Fruit fly (Drosophila melanogaster) whole organism, prepupa: ENCODE data around the gene pod1.
A peak's percentile ranks its signal among the peaks of the same experiment; 100 is the strongest.

ENCODE experiments used
- Blimp-1 ChIP-seq: fragments of 200-800 bp; sonication (Bioruptor generic); optimal IDR thresholded peaks from 3 replicates; lab custom pipeline; 2017; ENCODE audit warnings: missing biosample characterization, missing genetic modification characterization, mild to moderate bottlenecking, moderate library complexity, missing genetic modification reagents
- CG10631 ChIP-seq: fragments of 200-800 bp; sonication (Bioruptor generic); optimal IDR thresholded peaks from 2 replicates; lab custom pipeline; 2016; ENCODE audit warnings: missing biosample characterization, missing genetic modification characterization
- CG10669 ChIP-seq: fragments of 200-800 bp; sonication (Bioruptor generic); optimal IDR thresholded peaks from 3 replicates; lab custom pipeline; 2018; ENCODE audit warnings: missing biosample characterization, mild to moderate bottlenecking, missing genetic modification characterization, moderate library complexity
- CG11902 ChIP-seq: fragments of 200-800 bp; sonication (Bioruptor generic); optimal IDR thresholded peaks from 3 replicates; lab custom pipeline; 2016; ENCODE audit warnings: missing biosample characterization, missing genetic modification characterization
- CG15336 ChIP-seq: fragments of 200-800 bp; sonication (Bioruptor generic); IDR thresholded peaks from 2 replicates; pipeline ENCODE4 v1.3.6; 2022; ENCODE audit warnings: missing biosample characterization, missing genetic modification characterization
- CG1621 ChIP-seq: fragments of 200-800 bp; sonication (Bioruptor generic); optimal IDR thresholded peaks from 3 replicates; lab custom pipeline; 2018; ENCODE audit warnings: missing biosample characterization, mild to moderate bottlenecking, missing genetic modification characterization
- CG16779 ChIP-seq: fragments of 200-800 bp; sonication (Bioruptor generic); optimal IDR thresholded peaks from 3 replicates; lab custom pipeline; 2017; ENCODE audit warnings: missing biosample characterization, mild to moderate bottlenecking, missing genetic modification characterization
- CG31627 ChIP-seq: fragments of 200-800 bp; sonication (Bioruptor generic); optimal IDR thresholded peaks from 3 replicates; lab custom pipeline; 2016; ENCODE audit warnings: missing biosample characterization, missing genetic modification characterization
- CG32006 ChIP-seq: fragments of 200-800 bp; sonication (Bioruptor generic); optimal IDR thresholded peaks from 3 replicates; lab custom pipeline; 2017; ENCODE audit warnings: missing biosample characterization, mild to moderate bottlenecking, missing genetic modification characterization
- CG34406 ChIP-seq: fragments of 200-800 bp; sonication (Bioruptor generic); optimal IDR thresholded peaks from 3 replicates; lab custom pipeline; 2016; ENCODE audit warnings: missing biosample characterization, missing genetic modification characterization
- CG3919 ChIP-seq: fragments of 200-800 bp; sonication (Bioruptor generic); optimal IDR thresholded peaks from 3 replicates; lab custom pipeline; 2016; ENCODE audit warnings: missing biosample characterization, missing genetic modification characterization
- CG4318 ChIP-seq: fragments of 200-800 bp; sonication (Bioruptor generic); optimal IDR thresholded peaks from 3 replicates; lab custom pipeline; 2017; ENCODE audit warnings: missing biosample characterization, mild to moderate bottlenecking, missing genetic modification characterization
- CG6276 ChIP-seq: fragments of 200-800 bp; sonication (Bioruptor generic); optimal IDR thresholded peaks from 2 replicates; lab custom pipeline; 2017; ENCODE audit warnings: missing biosample characterization, mild to moderate bottlenecking, missing genetic modification characterization
- CG6808 ChIP-seq: fragments of 200-800 bp; sonication (Bioruptor generic); optimal IDR thresholded peaks from 3 replicates; lab custom pipeline; 2017; ENCODE audit warnings: missing biosample characterization, missing genetic modification characterization, mild to moderate bottlenecking, moderate library complexity, missing genetic modification reagents
- CG7368 ChIP-seq: fragments of 200-800 bp; sonication (Bioruptor generic); optimal IDR thresholded peaks from 3 replicates; lab custom pipeline; 2016; ENCODE audit warnings: missing biosample characterization, missing genetic modification characterization
- CG8119 ChIP-seq: fragments of 200-800 bp; sonication (Bioruptor generic); IDR thresholded peaks from 3 replicates; pipeline ENCODE4 v1.3.6; 2022; ENCODE audit warnings: missing biosample characterization, missing genetic modification characterization
- CG8319 ChIP-seq: fragments of 200-800 bp; sonication (Bioruptor generic); optimal IDR thresholded peaks from 3 replicates; lab custom pipeline; 2016; ENCODE audit warnings: missing biosample characterization, missing genetic modification characterization
- CG8632 ChIP-seq: fragments of 200-800 bp; sonication (Bioruptor generic); optimal IDR thresholded peaks from 3 replicates; lab custom pipeline; 2016; ENCODE audit warnings: missing biosample characterization, missing genetic modification characterization
- Eip75B ChIP-seq: fragments of 200-800 bp; sonication (Bioruptor generic); optimal IDR thresholded peaks from 3 replicates; lab custom pipeline; 2016; ENCODE audit warnings: missing biosample characterization, missing genetic modification characterization
- Eip78C ChIP-seq: fragments of 200-800 bp; sonication (Bioruptor generic); peaks from one replicate; lab custom pipeline; 2016; ENCODE audit warnings: missing biosample characterization, missing genetic modification characterization
- Eip93F ChIP-seq: fragments of 200-800 bp; sonication (Bioruptor generic); optimal IDR thresholded peaks from 2 replicates; lab custom pipeline; 2016; ENCODE audit warnings: missing biosample characterization, mild to moderate bottlenecking, missing genetic modification characterization
- Ets21C ChIP-seq: fragments of 200-800 bp; sonication (Bioruptor generic); optimal IDR thresholded peaks from 3 replicates; lab custom pipeline; 2016; ENCODE audit warnings: missing biosample characterization, missing genetic modification characterization
- Ets96B ChIP-seq: fragments of 200-800 bp; optimal IDR thresholded peaks from 2 replicates; lab custom pipeline; 2019; ENCODE audit warnings: missing biosample characterization, mild to moderate bottlenecking, missing genetic modification characterization, moderate library complexity
- Gug ChIP-seq: fragments of 200-800 bp; sonication (Bioruptor generic); IDR thresholded peaks from 2 replicates; pipeline ENCODE4 v1.3.6; 2022; ENCODE audit warnings: missing biosample characterization, missing genetic modification characterization
- Hr38 ChIP-seq: sonication (Bioruptor generic); optimal IDR thresholded peaks from 2 replicates; lab custom pipeline; 2016; ENCODE audit warnings: missing biosample characterization, missing genetic modification characterization
- Hr39 ChIP-seq: fragments of 200-800 bp; sonication (Bioruptor generic); optimal IDR thresholded peaks from 2 replicates; lab custom pipeline; 2016; ENCODE audit warnings: missing biosample characterization, missing genetic modification characterization
- Hr4 ChIP-seq: fragments of 200-800 bp; sonication (Bioruptor generic); optimal IDR thresholded peaks from 3 replicates; lab custom pipeline; 2016; ENCODE audit warnings: missing biosample characterization, missing genetic modification characterization
- Met ChIP-seq: fragments of 200-800 bp; sonication (Bioruptor generic); optimal IDR thresholded peaks from 3 replicates; lab custom pipeline; 2016; ENCODE audit warnings: missing biosample characterization, missing genetic modification characterization
- OdsH ChIP-seq: fragments of 200-800 bp; sonication (Bioruptor generic); optimal IDR thresholded peaks from 3 replicates; lab custom pipeline; 2016; ENCODE audit warnings: missing biosample characterization, missing genetic modification characterization
- Smox ChIP-seq: fragments of 200-800 bp; sonication (Bioruptor generic); optimal IDR thresholded peaks from 3 replicates; lab custom pipeline; 2016; ENCODE audit warnings: missing biosample characterization, missing genetic modification characterization
- Sox102F ChIP-seq: fragments of 200-800 bp; sonication (Bioruptor generic); optimal IDR thresholded peaks from 2 replicates; lab custom pipeline; 2016; ENCODE audit warnings: missing biosample characterization, mild to moderate bottlenecking, missing genetic modification characterization
- Sox14 ChIP-seq: fragments of 200-800 bp; sonication (Bioruptor generic); optimal IDR thresholded peaks from 3 replicates; lab custom pipeline; 2016; ENCODE audit warnings: missing biosample characterization, missing genetic modification characterization
- Sox15 ChIP-seq: fragments of 200-800 bp; sonication (Bioruptor generic); optimal IDR thresholded peaks from 3 replicates; lab custom pipeline; 2016; ENCODE audit warnings: missing biosample characterization, missing genetic modification characterization
- acj6 ChIP-seq: fragments of 200-800 bp; sonication (Bioruptor generic); optimal IDR thresholded peaks from 3 replicates; lab custom pipeline; 2016; ENCODE audit warnings: missing biosample characterization, missing genetic modification characterization
- cyc ChIP-seq: fragments of 200-800 bp; sonication (Bioruptor generic); optimal IDR thresholded peaks from 3 replicates; lab custom pipeline; 2016; ENCODE audit warnings: missing biosample characterization, missing genetic modification characterization
- dac ChIP-seq: fragments of 200-800 bp; sonication (Bioruptor generic); optimal IDR thresholded peaks from 2 replicates; lab custom pipeline; 2017; ENCODE audit warnings: missing biosample characterization, mild to moderate bottlenecking, missing genetic modification characterization
- dsx ChIP-seq: fragments of 200-800 bp; optimal IDR thresholded peaks from 3 replicates; lab custom pipeline; 2019; ENCODE audit warnings: missing biosample characterization, mild to moderate bottlenecking, missing genetic modification characterization, moderate library complexity; ENCODE audit not compliant: poor library complexity, severe bottlenecking
- eg ChIP-seq: fragments of 200-800 bp; sonication (Bioruptor generic); IDR thresholded peaks from 3 replicates; pipeline ENCODE4 v1.3.6; 2022; ENCODE audit warnings: missing biosample characterization, missing genetic modification characterization
- esn ChIP-seq: fragments of 200-800 bp; sonication (Bioruptor generic); optimal IDR thresholded peaks from 2 replicates; lab custom pipeline; 2016; ENCODE audit warnings: missing biosample characterization, mild to moderate bottlenecking, missing genetic modification characterization, moderate library complexity
- fd59A ChIP-seq: fragments of 200-800 bp; sonication (Bioruptor generic); optimal IDR thresholded peaks from 2 replicates; lab custom pipeline; 2017; ENCODE audit warnings: missing biosample characterization, mild to moderate bottlenecking, missing genetic modification characterization, missing genetic modification reagents
- fd85E ChIP-seq: fragments of 200-800 bp; sonication (Bioruptor generic); optimal IDR thresholded peaks from 3 replicates; lab custom pipeline; 2016; ENCODE audit warnings: missing biosample characterization, missing genetic modification characterization
- fkh ChIP-seq: fragments of 200-800 bp; sonication (Bioruptor generic); optimal IDR thresholded peaks from 3 replicates; lab custom pipeline; 2017; ENCODE audit warnings: missing biosample characterization, mild to moderate bottlenecking, missing genetic modification characterization, moderate library complexity
- pdm3 ChIP-seq: fragments of 200-800 bp; sonication (Bioruptor generic); optimal IDR thresholded peaks from 3 replicates; lab custom pipeline; 2016; ENCODE audit warnings: missing biosample characterization, missing genetic modification characterization
- salr ChIP-seq, 2 experiments: fragments of 200-800 bp; sonication (Bioruptor generic); optimal IDR thresholded peaks; 3 replicates each; lab custom pipeline; 2016 to 2018; ENCODE audit warnings: missing biosample characterization in 2 of 2, missing genetic modification characterization in 2 of 2, mild to moderate bottlenecking in 1 of 2
- spab ChIP-seq: fragments of 200-800 bp; sonication (Bioruptor generic); optimal IDR thresholded peaks from 2 replicates; lab custom pipeline; 2017; ENCODE audit warnings: missing biosample characterization, mild to moderate bottlenecking, missing genetic modification characterization, missing genetic modification reagents
- ss ChIP-seq, 2 experiments: fragments of 200-800 bp; sonication (Bioruptor generic); optimal IDR thresholded peaks; 2 replicates in 1 of 2; 3 replicates in 1 of 2; lab custom pipeline; 2017 to 2018; ENCODE audit warnings: mild to moderate bottlenecking in 2 of 2, missing biosample characterization in 2 of 2, missing genetic modification characterization in 2 of 2, moderate library complexity in 1 of 2
- svp ChIP-seq: fragments of 200-800 bp; sonication (Bioruptor generic); peaks from one replicate; lab custom pipeline; 2016; ENCODE audit warnings: missing biosample characterization, missing genetic modification characterization
- topi ChIP-seq: fragments of 200-800 bp; sonication (Bioruptor generic); optimal IDR thresholded peaks from 3 replicates; lab custom pipeline; 2016; ENCODE audit warnings: missing biosample characterization, missing genetic modification characterization

The pod1 gene

DNA sequence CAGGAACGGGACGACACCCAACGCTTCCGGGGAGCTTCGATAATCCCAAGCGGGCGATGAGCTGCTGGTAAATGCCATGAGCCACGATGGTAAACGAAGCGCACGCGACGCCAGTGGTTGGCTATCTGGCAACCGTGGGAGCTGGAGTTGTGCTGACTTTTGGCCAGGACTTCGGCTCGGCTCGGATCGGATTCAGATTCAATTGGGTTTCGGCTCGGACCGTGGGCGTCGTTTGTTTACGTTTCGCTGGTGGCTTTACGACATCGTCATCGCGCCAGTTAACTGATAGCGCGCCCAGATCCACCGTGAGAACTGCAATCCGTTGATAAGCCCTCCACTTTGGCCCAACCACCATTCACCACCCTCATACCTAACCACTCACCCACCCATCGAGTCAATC lies 29.1 kb downstream of the pod1 start, which contains the start of gene mAChR-C:
mAChR-C (minus strand) TSS at position 101 of the 400 bp plus-strand sequence.
- TF ChIP-seq svp (GFP tag; lab: Kevin White, UChicago) (no peak), CG8632 (no peak), acj6 (GFP tag; lab: Kevin White, UChicago) (no peak), CG6808 (GFP tag; lab: Kevin White, UChicago) (no peak), OdsH (GFP tag; lab: Kevin White, UChicago) (no peak), CG8119 (GFP tag; lab: Robert Waterston, UW) (no peak), CG11902 (no peak), Eip78C (GFP tag; lab: Kevin White, UChicago) (no peak), eg (GFP tag; lab: Robert Waterston, UW) (no peak), Smox (GFP tag; lab: Kevin White, UChicago) (no peak)

DNA sequence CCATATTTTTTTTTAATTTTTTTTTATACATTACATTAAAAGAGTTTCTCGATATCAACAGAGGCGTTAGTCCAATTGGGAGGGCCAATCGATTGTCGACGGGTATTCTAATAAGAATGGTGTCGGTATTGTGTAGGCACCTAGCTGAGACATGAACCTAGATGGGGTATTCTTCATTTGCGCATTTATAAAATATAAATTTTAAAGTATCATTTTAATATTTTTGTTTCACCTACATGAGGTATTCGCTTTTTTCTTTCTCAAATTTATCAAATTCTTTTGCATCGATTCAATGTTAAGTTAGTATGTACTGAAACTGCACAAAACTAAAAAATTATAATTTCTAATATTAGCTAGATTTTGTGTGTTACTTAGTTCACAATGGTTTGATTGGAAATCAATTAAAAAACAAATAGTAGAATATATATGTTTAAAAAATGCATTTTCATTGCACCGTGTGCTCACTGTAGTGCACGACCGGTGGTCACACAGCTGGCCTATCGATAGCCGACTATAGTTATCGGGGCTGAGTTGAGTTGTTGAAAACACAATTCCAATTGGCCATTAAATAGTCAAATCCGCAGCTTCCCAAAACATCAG lies 40.5 kb downstream of the pod1 start, which contains the start of the genes CG14435 and Tmf:
CG14435 (minus strand) TSS at position 81 of the 600 bp plus-strand sequence.
Tmf (plus strand) TSS at position 501 of the 600 bp plus-strand sequence.
- TF ChIP-seq pdm3 (GFP tag; lab: Kevin White, UChicago) (peak; percentile 79), CG1621 (tag; lab: Kevin White, UChicago) (peak; percentile 20), CG10669 (peak; percentile 76), Smox (GFP tag; lab: Kevin White, UChicago) (peak; percentile 62), CG10631 (GFP tag; lab: Kevin White, UChicago) (peak; percentile 85), topi (GFP tag; lab: Kevin White, UChicago) (peak; percentile 73), fd85E (GFP tag; lab: Kevin White, UChicago) (no peak), Ets21C (GFP tag; lab: Kevin White, UChicago) (peak; percentile 66), esn (GFP tag; lab: Kevin White, UChicago) (peak; percentile 83), CG8119 (GFP tag; lab: Robert Waterston, UW) (peak; percentile 77), CG8319 (GFP tag; lab: Kevin White, UChicago) (peak; percentile 22), CG15336 (GFP tag; lab: Robert Waterston, UW) (peak; percentile 67), Blimp-1 (GFP tag; lab: Kevin White, UChicago) (peak; percentile 47), Hr39 (GFP tag; lab: Kevin White, UChicago) (peak; percentile 68), Sox15 (GFP tag; lab: Kevin White, UChicago) (peak; percentile 69), CG4318 (GFP tag; lab: Kevin White, UChicago) (peak; percentile 73), OdsH (GFP tag; lab: Kevin White, UChicago) (peak; percentile 78), CG31627 (GFP tag; lab: Kevin White, UChicago) (peak; percentile 75), dac (GFP tag; lab: Kevin White, UChicago) (peak; percentile 48), Eip93F (GFP tag; lab: Kevin White, UChicago) (peak; percentile 51), CG34406 (GFP tag; lab: Kevin White, UChicago) (peak; percentile 76), CG11902 (peak; percentile 63), CG3919 (GFP tag; lab: Kevin White, UChicago) (peak; percentile 70), Met (GFP tag; lab: Kevin White, UChicago) (peak; percentile 80), salr (GFP tag; optimal IDR thresholded peaks at IDR 0.05; lab: Kevin White, UChicago) (peak; percentile 23 to 64), Ets96B (tag; lab: Kevin White, UChicago) (peak; percentile 76), svp (GFP tag; lab: Kevin White, UChicago) (peak; percentile 89), Hr4 (peak; percentile 81), CG6276 (no peak), Sox102F (peak; percentile 63), Eip75B (GFP tag; lab: Kevin White, UChicago) (peak; percentile 72), fd59A (GFP tag; lab: Kevin White, UChicago) (peak; percentile 59), spab (peak; percentile 38), CG16779 (no peak), CG32006 (GFP tag; lab: Kevin White, UChicago) (peak; percentile 83), dsx (GFP tag; lab: Kevin White, UChicago) (peak; percentile 69), CG7368 (GFP tag; lab: Kevin White, UChicago) (peak; percentile 31), CG6808 (GFP tag; lab: Kevin White, UChicago) (peak; percentile 65), Sox14 (GFP tag; lab: Kevin White, UChicago) (peak; percentile 68), Gug (GFP tag; lab: Robert Waterston, UW) (peak; percentile 72), cyc (GFP tag; lab: Kevin White, UChicago) (peak; percentile 70), fkh (GFP tag; lab: Kevin White, UChicago) (peak; percentile 56), ss (GFP tag; optimal IDR thresholded peaks at IDR 0.05; lab: Kevin White, UChicago) (peak; percentile 35 to 54), Hr38 (GFP tag; lab: Kevin White, UChicago) (no peak)
